Fruit fly (Drosophila melanogaster) whole organism, embryonic: ENCODE measurements around the gene ct.

ENCODE experiments used
- ATbp ChIP-seq: fragments of 200-800 bp; sonication (Bioruptor generic); optimal IDR thresholded peaks from 2 replicates; lab custom pipeline; 2017; ENCODE audit warnings: missing biosample characterization, mild to moderate bottlenecking, missing genetic modification characterization, missing genetic modification reagents
- Asciz ChIP-seq: fragments of 200-800 bp; sonication (Bioruptor generic); optimal IDR thresholded peaks from 2 replicates; lab custom pipeline; 2017; ENCODE audit warnings: missing biosample characterization, mild to moderate bottlenecking, missing genetic modification characterization, missing genetic modification reagents
- Bteb2 ChIP-seq: fragments of 200-800 bp; sonication (Bioruptor generic); optimal IDR thresholded peaks from 2 replicates; lab custom pipeline; 2016; ENCODE audit warnings: missing biosample characterization, missing genetic modification characterization
- CG11247 ChIP-seq: fragments of 200-800 bp; sonication (Bioruptor generic); IDR thresholded peaks from 2 replicates; pipeline ENCODE4 v1.3.6; 2022; ENCODE audit warnings: missing biosample characterization, missing genetic modification characterization
- CG11456 ChIP-seq: fragments of 200-800 bp; sonication (Bioruptor generic); IDR thresholded peaks from 3 replicates; pipeline ENCODE4 v1.3.6; 2022; ENCODE audit warnings: missing biosample characterization, missing genetic modification characterization
- CG11504 ChIP-seq: fragments of 200-800 bp; sonication (Bioruptor generic); optimal IDR thresholded peaks from 3 replicates; lab custom pipeline; 2019; ENCODE audit warnings: missing biosample characterization, mild to moderate bottlenecking, missing genetic modification characterization, moderate library complexity
- CG12155 ChIP-seq: fragments of 200-800 bp; sonication (Bioruptor generic); optimal IDR thresholded peaks from 3 replicates; lab custom pipeline; 2016; ENCODE audit warnings: missing biosample characterization, missing genetic modification characterization
- CG12769 ChIP-seq: fragments of 200-800 bp; sonication (Bioruptor generic); optimal IDR thresholded peaks from 2 replicates; lab custom pipeline; 2019; ENCODE audit warnings: missing biosample characterization, mild to moderate bottlenecking, missing genetic modification characterization, moderate library complexity
- CG12942 ChIP-seq: fragments of 200-800 bp; sonication (Bioruptor generic); optimal IDR thresholded peaks from 3 replicates; lab custom pipeline; 2016; ENCODE audit warnings: missing biosample characterization, missing genetic modification characterization
- CG14014 ChIP-seq: fragments of 200-800 bp; sonication (Bioruptor generic); IDR thresholded peaks from 2 replicates; pipeline ENCODE4 v1.3.6; 2022; ENCODE audit warnings: missing biosample characterization, missing genetic modification characterization
- CG15269 ChIP-seq: fragments of 200-800 bp; sonication (Bioruptor generic); optimal IDR thresholded peaks from 2 replicates; lab custom pipeline; 2018; ENCODE audit warnings: missing biosample characterization, mild to moderate bottlenecking, missing genetic modification characterization, moderate library complexity
- CG17361 ChIP-seq: fragments of 200-800 bp; sonication (Bioruptor generic); IDR thresholded peaks from 3 replicates; pipeline ENCODE4 v1.3.6; 2022; ENCODE audit warnings: missing biosample characterization, missing genetic modification characterization
- CG2678 ChIP-seq: fragments of 200-800 bp; sonication (Bioruptor generic); optimal IDR thresholded peaks from 3 replicates; lab custom pipeline; 2019; ENCODE audit warnings: missing biosample characterization, mild to moderate bottlenecking, missing genetic modification characterization, moderate library complexity
- CG31224 ChIP-seq: fragments of 200-800 bp; sonication (Bioruptor generic); IDR thresholded peaks from 2 replicates; pipeline ENCODE4 v1.3.6; 2022; ENCODE audit warnings: missing biosample characterization, missing genetic modification characterization
- CG31441 ChIP-seq: fragments of 200-800 bp; sonication (Bioruptor generic); IDR thresholded peaks from 2 replicates; pipeline ENCODE4 v1.3.6; 2022; ENCODE audit warnings: missing biosample characterization, missing genetic modification characterization
- CG3163 ChIP-seq: fragments of 200-800 bp; sonication (Bioruptor generic); optimal IDR thresholded peaks from 3 replicates; lab custom pipeline; 2016; ENCODE audit warnings: missing biosample characterization, missing genetic modification characterization
- CG6272 ChIP-seq: fragments of 200-800 bp; sonication (Bioruptor generic); IDR thresholded peaks from 2 replicates; pipeline ENCODE4 v1.3.6; 2022; ENCODE audit warnings: missing biosample characterization, missing genetic modification characterization
- CG7357 ChIP-seq: fragments of 200-800 bp; sonication (Bioruptor generic); IDR thresholded peaks from 3 replicates; pipeline ENCODE4 v1.3.6; 2022; ENCODE audit warnings: missing biosample characterization, missing genetic modification characterization
- CG9215 ChIP-seq: fragments of 200-800 bp; sonication (Bioruptor generic); IDR thresholded peaks from 2 replicates; pipeline ENCODE4 v1.3.6; 2022; ENCODE audit warnings: missing biosample characterization, missing genetic modification characterization
- CG9817 ChIP-seq: fragments of 200-800 bp; sonication (Bioruptor generic); optimal IDR thresholded peaks from 2 replicates; lab custom pipeline; 2018; ENCODE audit warnings: missing biosample characterization, mild to moderate bottlenecking, missing genetic modification characterization, moderate library complexity
- D19A ChIP-seq: fragments of 200-800 bp; optimal IDR thresholded peaks from 3 replicates; lab custom pipeline; 2019; ENCODE audit warnings: missing biosample characterization, mild to moderate bottlenecking, missing genetic modification characterization, moderate library complexity
- Deaf1 ChIP-seq: fragments of 200-800 bp; optimal IDR thresholded peaks from 3 replicates; lab custom pipeline; 2019; ENCODE audit warnings: missing biosample characterization, mild to moderate bottlenecking, missing genetic modification characterization, moderate library complexity
- Doc3 ChIP-seq: fragments of 200-800 bp; sonication (Bioruptor generic); IDR thresholded peaks from 3 replicates; pipeline ENCODE4 v1.3.6; 2022; ENCODE audit warnings: missing biosample characterization, missing genetic modification characterization; ENCODE audit not compliant: partially characterized antibody
- Elba2 ChIP-seq: fragments of 200-800 bp; sonication (Bioruptor generic); optimal IDR thresholded peaks from 3 replicates; lab custom pipeline; 2016; ENCODE audit warnings: missing biosample characterization, missing genetic modification characterization
- Gug ChIP-seq: fragments of 200-800 bp; sonication (Bioruptor generic); IDR thresholded peaks from 4 replicates; pipeline ENCODE4 v1.3.6; 2022; ENCODE audit warnings: missing biosample characterization, missing genetic modification characterization
- Mad ChIP-seq: fragments of 200-800 bp; sonication (Bioruptor generic); optimal IDR thresholded peaks from 2 replicates; lab custom pipeline; 2016; ENCODE audit warnings: missing biosample characterization, missing genetic modification characterization
- Opbp ChIP-seq: fragments of 200-800 bp; sonication (Bioruptor generic); IDR thresholded peaks from 3 replicates; pipeline ENCODE4 v1.3.6; 2022; ENCODE audit warnings: missing biosample characterization, missing genetic modification characterization; ENCODE audit not compliant: partially characterized antibody
- Six4 ChIP-seq: fragments of 200-800 bp; sonication (Bioruptor generic); optimal IDR thresholded peaks from 2 replicates; lab custom pipeline; 2016; ENCODE audit warnings: missing biosample characterization, missing genetic modification characterization
- Sox100B ChIP-seq: fragments of 200-800 bp; sonication (Bioruptor generic); optimal IDR thresholded peaks from 3 replicates; lab custom pipeline; 2018; ENCODE audit warnings: missing biosample characterization, mild to moderate bottlenecking, missing genetic modification characterization
- Ssrp ChIP-seq: fragments of 200-800 bp; sonication (Bioruptor generic); optimal IDR thresholded peaks from 2 replicates; lab custom pipeline; 2018; ENCODE audit warnings: missing biosample characterization, mild to moderate bottlenecking, missing genetic modification characterization, moderate library complexity
- ato ChIP-seq: fragments of 200-800 bp; sonication (Bioruptor generic); IDR thresholded peaks from 2 replicates; pipeline ENCODE4 v1.3.6; 2022; ENCODE audit warnings: missing biosample characterization, missing genetic modification characterization; ENCODE audit not compliant: partially characterized antibody
- bbx ChIP-seq: fragments of 200-800 bp; sonication (Bioruptor generic); IDR thresholded peaks from 2 replicates; pipeline ENCODE4 v1.3.6; 2022; ENCODE audit warnings: missing biosample characterization, missing genetic modification characterization; ENCODE audit not compliant: partially characterized antibody
- bowl ChIP-seq: fragments of 200-800 bp; sonication (Bioruptor generic); IDR thresholded peaks from 2 replicates; pipeline ENCODE4 v1.3.6; 2022; ENCODE audit warnings: missing biosample characterization, missing genetic modification characterization
- btn ChIP-seq: fragments of 200-800 bp; sonication (Bioruptor generic); optimal IDR thresholded peaks from 2 replicates; lab custom pipeline; 2016; ENCODE audit warnings: missing biosample characterization, missing genetic modification characterization
- caup ChIP-seq: fragments of 200-800 bp; sonication (Bioruptor generic); optimal IDR thresholded peaks from 3 replicates; lab custom pipeline; 2017; ENCODE audit warnings: missing biosample characterization, mild to moderate bottlenecking, missing genetic modification characterization, moderate library complexity; ENCODE audit not compliant: severe bottlenecking
- dpn ChIP-seq, 2 experiments: fragments of 200-800 bp; sonication (Bioruptor generic); optimal IDR thresholded peaks; 3 replicates each; lab custom pipeline; 2016; ENCODE audit warnings: missing biosample characterization in 2 of 2, missing genetic modification characterization in 2 of 2
- her ChIP-seq: fragments of 200-800 bp; sonication (Bioruptor generic); optimal IDR thresholded peaks from 2 replicates; lab custom pipeline; 2016; ENCODE audit warnings: missing biosample characterization, missing genetic modification characterization
- insv ChIP-seq, 2 experiments: fragments of 200-800 bp; sonication (Bioruptor generic); optimal IDR thresholded peaks; 3 replicates each; lab custom pipeline; 2016 to 2018; ENCODE audit warnings: missing biosample characterization in 2 of 2, missing genetic modification characterization in 2 of 2
- jing ChIP-seq: fragments of 200-800 bp; sonication (Bioruptor generic); optimal IDR thresholded peaks from 2 replicates; lab custom pipeline; 2018; ENCODE audit warnings: missing biosample characterization, mild to moderate bottlenecking, missing genetic modification characterization
- lola ChIP-seq, 3 experiments: fragments of >200 bp in 2 of 3; fragments of 200-800 bp in 1 of 3; sonication (Bioruptor generic) in 1 of 3; optimal IDR thresholded peaks; 2 replicates each; lab custom pipeline; 2017 to 2019; ENCODE audit warnings: missing biosample characterization in 3 of 3, missing genetic modification characterization in 3 of 3, mild to moderate bottlenecking in 1 of 3, moderate library complexity in 1 of 3
- mld ChIP-seq: fragments of 200-800 bp; sonication (Bioruptor generic); IDR thresholded peaks from 3 replicates; pipeline ENCODE4 v1.3.6; 2022; ENCODE audit warnings: missing biosample characterization, missing genetic modification characterization; ENCODE audit not compliant: partially characterized antibody
- otp ChIP-seq: fragments of 200-800 bp; sonication (Bioruptor generic); IDR thresholded peaks from 3 replicates; pipeline ENCODE4, ENCODE4 v1.3.6; 2022; ENCODE audit warnings: missing biosample characterization, missing genetic modification characterization
- phol ChIP-seq: fragments of 200-800 bp; sonication (Bioruptor generic); optimal IDR thresholded peaks from 3 replicates; lab custom pipeline; 2018; ENCODE audit warnings: missing biosample characterization, mild to moderate bottlenecking, missing genetic modification characterization, moderate library complexity
- prd ChIP-seq, 3 experiments: fragments of >200 bp in 2 of 3; fragments of 200-800 bp in 1 of 3; sonication (Bioruptor generic) in 1 of 3; optimal IDR thresholded peaks in 2 of 3; IDR thresholded peaks in 1 of 3; 2 replicates in 2 of 3; 3 replicates in 1 of 3; pipeline versions ENCODE4 v1.3.6 to Lab custom; 2017 to 2022; ENCODE audit warnings: missing biosample characterization in 1 of 3, missing genetic modification characterization in 1 of 3
- sens ChIP-seq: fragments of 200-800 bp; sonication (Bioruptor generic); peaks from one replicate; lab custom pipeline; 2016; ENCODE audit warnings: missing biosample characterization, missing genetic modification characterization
- sr ChIP-seq: fragments of 200-800 bp; sonication (Bioruptor generic); IDR thresholded peaks from 3 replicates; pipeline ENCODE4 v1.3.6; 2022; ENCODE audit warnings: missing biosample characterization, missing genetic modification characterization
- stwl ChIP-seq: fragments of 200-800 bp; sonication (Bioruptor generic); optimal IDR thresholded peaks from 3 replicates; lab custom pipeline; 2018; ENCODE audit warnings: missing biosample characterization, mild to moderate bottlenecking, missing genetic modification characterization, moderate library complexity
- ttk ChIP-seq: fragments of 200-800 bp; sonication (Bioruptor generic); IDR thresholded peaks from 2 replicates; pipeline ENCODE4 v2.1.2; 2022; ENCODE audit warnings: missing biosample characterization, missing genetic modification characterization
- wek ChIP-seq: fragments of 200-800 bp; sonication (Bioruptor generic); optimal IDR thresholded peaks from 3 replicates; lab custom pipeline; 2018; ENCODE audit warnings: missing biosample characterization, mild to moderate bottlenecking, missing genetic modification characterization, moderate library complexity
- zf30C ChIP-seq: fragments of 200-800 bp; sonication (Bioruptor generic); optimal IDR thresholded peaks from 3 replicates; lab custom pipeline; 2018; ENCODE audit warnings: missing biosample characterization, mild to moderate bottlenecking, missing genetic modification characterization

Gene ct

DNA sequence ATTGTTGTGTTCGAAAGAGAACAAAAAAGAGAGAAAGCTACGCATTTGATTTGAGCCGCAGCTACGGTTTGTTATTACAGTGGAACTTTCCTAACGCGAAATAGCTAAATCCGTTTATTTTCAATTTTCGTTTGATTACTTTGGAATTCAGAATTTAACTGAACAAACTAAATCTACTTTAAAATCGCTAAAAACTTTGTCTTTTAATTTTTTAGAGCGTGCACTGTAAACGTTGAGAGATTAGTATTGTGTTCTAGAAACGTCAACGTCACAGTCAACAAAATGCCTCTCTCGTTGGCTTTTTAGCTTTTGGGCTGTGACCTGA lies 84.5 kb downstream of the ct start (continued):
- peak; percentile 55; the same call in 1 of the 2 replicates for TF ChIP-seq ttk (GFP tag; lab: Robert Waterston, UW)
- TF ChIP-seq CG15269 = peak; percentile 71
- TF ChIP-seq sens (GFP tag; lab: Kevin White, UChicago) = peak; percentile 85
- TF ChIP-seq Gug = peak; percentile 65; the same call in 3 of the 4 replicates
- no peak for TF ChIP-seq insv (GFP tag; optimal IDR thresholded peaks at IDR 0.05; lab: Kevin White, UChicago)
- TF ChIP-seq prd (optimal IDR thresholded peaks at IDR 0.05; lab: Kevin White, UChicago) = no peak
- TF ChIP-seq prd (GFP tag; IDR thresholded peaks at IDR 0.05; lab: Robert Waterston, UW) = peak; percentile 81
- peak; percentile 16 for TF ChIP-seq Six4
- no peak for TF ChIP-seq stwl (tag; lab: Kevin White, UChicago)
- peak; percentile 70 for TF ChIP-seq CG11456 (GFP tag; lab: Robert Waterston, UW)
- peak; percentile 54 for TF ChIP-seq caup
- TF ChIP-seq Bteb2 = peak; percentile 63
- peak; percentile 48; the same call in 1 of the 2 replicates for TF ChIP-seq bowl (GFP tag; lab: Robert Waterston, UW)
- no peak for TF ChIP-seq wek (GFP tag; lab: Kevin White, UChicago)
- peak; percentile 6; the same call in 1 of the 3 replicates for TF ChIP-seq sr (GFP tag; lab: Robert Waterston, UW)
- TF ChIP-seq ATbp = peak; percentile 40
- TF ChIP-seq Doc3 (GFP tag; lab: Robert Waterston, UW) = no peak
- TF ChIP-seq bbx (GFP tag; lab: Robert Waterston, UW) = no peak
- peak; percentile 63 for TF ChIP-seq otp (GFP tag; lab: Robert Waterston, UW)
- TF ChIP-seq mld (GFP tag; lab: Robert Waterston, UW) = no peak
- TF ChIP-seq CG9817 (tag; lab: Kevin White, UChicago) = peak; percentile 41
- peak in 1 of 3 experiments; percentile 17 for TF ChIP-seq lola (GFP tag; optimal IDR thresholded peaks at IDR 0.05; lab: Kevin White, UChicago)
- peak; percentile 60 for TF ChIP-seq CG12155 (GFP tag; lab: Kevin White, UChicago)
- peak; percentile 48 for TF ChIP-seq her (GFP tag; lab: Kevin White, UChicago)
- TF ChIP-seq Opbp (GFP tag; lab: Robert Waterston, UW) = no peak
- peak; percentile 73 for TF ChIP-seq CG14014 (GFP tag; lab: Robert Waterston, UW)
- peak; percentile 29; the same call in 1 of the 3 replicates for TF ChIP-seq CG7357 (GFP tag; lab: Robert Waterston, UW)
- peak; percentile 58 for TF ChIP-seq CG11247
- TF ChIP-seq CG3163 (GFP tag; lab: Kevin White, UChicago) = peak; percentile 93
- TF ChIP-seq btn = no peak
- TF ChIP-seq CG11504 (tag; lab: Kevin White, UChicago) = peak; percentile 72
- TF ChIP-seq jing (GFP tag; lab: Kevin White, UChicago) = peak; percentile 27
- TF ChIP-seq Sox100B = peak; percentile 41
- peak; percentile 24 for TF ChIP-seq Ssrp (tag; lab: Kevin White, UChicago)
- peak; percentile 46 for TF ChIP-seq D19A (tag; lab: Kevin White, UChicago)
- TF ChIP-seq Elba2 (GFP tag; lab: Kevin White, UChicago) = no peak
- no peak for TF ChIP-seq CG17361 (GFP tag; lab: Robert Waterston, UW)
- peak; percentile 65 for TF ChIP-seq CG9215 (GFP tag; lab: Robert Waterston, UW)
- peak; percentile 62 for TF ChIP-seq Asciz (GFP tag; lab: Kevin White, UChicago)
- TF ChIP-seq CG31441 (GFP tag; lab: Robert Waterston, UW) = no peak; the same call in 1 of the 2 replicates
- TF ChIP-seq CG12769 (tag; lab: Kevin White, UChicago) = peak; percentile 79
- TF ChIP-seq dpn (GFP tag; optimal IDR thresholded peaks at IDR 0.05; lab: Kevin White, UChicago) = peak; percentile 54 to 69
- TF ChIP-seq CG31224 (GFP tag; lab: Robert Waterston, UW) = peak; percentile 59
- TF ChIP-seq CG2678 (tag; lab: Kevin White, UChicago) = peak; percentile 80
- TF ChIP-seq Deaf1 (tag; lab: Kevin White, UChicago) = peak; percentile 28
- TF ChIP-seq CG12942 (GFP tag; lab: Kevin White, UChicago) = peak; percentile 25
- TF ChIP-seq zf30C (GFP tag; lab: Kevin White, UChicago) = no peak
- no peak for TF ChIP-seq ato (GFP tag; lab: Robert Waterston, UW)
- TF ChIP-seq CG6272 (GFP tag; lab: Robert Waterston, UW) = peak; percentile 56; the same call in 1 of the 2 replicates
- TF ChIP-seq phol = peak; percentile 55
- TF ChIP-seq Mad (GFP tag; lab: Kevin White, UChicago) = no peak
